Fruit fly (Drosophila melanogaster) whole organism, adult: Measurements from ENCODE around the gene CG5126.

Experiments
- CG11617 ChIP-seq: fragments of 200-800 bp; sonication (Bioruptor generic); optimal IDR thresholded peaks from 2 replicates; lab custom pipeline; 2017; ENCODE audit warnings: mild to moderate bottlenecking, missing biosample characterization, missing genetic modification reagents, missing genetic modification characterization
- CG12768 ChIP-seq: fragments of 200-800 bp; sonication (Bioruptor generic); optimal IDR thresholded peaks from 2 replicates; lab custom pipeline; 2017; ENCODE audit warnings: missing biosample characterization, missing genetic modification characterization, mild to moderate bottlenecking, moderate library complexity, missing genetic modification reagents
- CG14711 ChIP-seq: fragments of 200-800 bp; sonication (Bioruptor generic); optimal IDR thresholded peaks from 2 replicates; lab custom pipeline; 2018; ENCODE audit warnings: missing biosample characterization, mild to moderate bottlenecking, missing genetic modification characterization, moderate library complexity
- CG1620 ChIP-seq: fragments of 200-800 bp; sonication (Bioruptor generic); optimal IDR thresholded peaks from 2 replicates; lab custom pipeline; 2016; ENCODE audit warnings: missing biosample characterization, missing genetic modification characterization
- CG33017 ChIP-seq: fragments of 200-800 bp; sonication (Bioruptor generic); optimal IDR thresholded peaks from 2 replicates; lab custom pipeline; 2018; ENCODE audit warnings: missing biosample characterization, mild to moderate bottlenecking, missing genetic modification characterization, moderate library complexity
- CG7045 ChIP-seq: fragments of 200-800 bp; sonication (Bioruptor generic); optimal IDR thresholded peaks from 2 replicates; lab custom pipeline; 2017; ENCODE audit warnings: missing biosample characterization, mild to moderate bottlenecking, missing genetic modification characterization
- CG7101 ChIP-seq: fragments of 200-800 bp; sonication (Bioruptor generic); optimal IDR thresholded peaks from 2 replicates; lab custom pipeline; 2018; ENCODE audit warnings: missing biosample characterization, mild to moderate bottlenecking, missing genetic modification characterization, moderate library complexity
- Crg-1 ChIP-seq: fragments of 200-800 bp; sonication (Bioruptor generic); optimal IDR thresholded peaks from 2 replicates; lab custom pipeline; 2016; ENCODE audit warnings: missing biosample characterization, missing genetic modification characterization
- Hr96 ChIP-seq: fragments of 200-800 bp; sonication (Bioruptor generic); optimal IDR thresholded peaks from 2 replicates; lab custom pipeline; 2016; ENCODE audit warnings: missing biosample characterization, missing genetic modification characterization
- cnc ChIP-seq, 2 experiments: fragments of >200 bp; optimal IDR thresholded peaks; 2 replicates each; lab custom pipeline; 2017
- ovo ChIP-seq: fragments of 200-800 bp; sonication (Bioruptor generic); optimal IDR thresholded peaks from 2 replicates; lab custom pipeline; 2016; ENCODE audit warnings: missing biosample characterization, missing genetic modification characterization
- pad ChIP-seq: fragments of 200-800 bp; sonication (Bioruptor generic); optimal IDR thresholded peaks from 3 replicates; lab custom pipeline; 2017; ENCODE audit warnings: missing biosample characterization, missing genetic modification characterization, mild to moderate bottlenecking, moderate library complexity, missing genetic modification reagents
- tj ChIP-seq: fragments of 200-800 bp; sonication (Bioruptor generic); optimal IDR thresholded peaks from 3 replicates; lab custom pipeline; 2017; ENCODE audit warnings: missing biosample characterization, mild to moderate bottlenecking, missing genetic modification characterization, moderate library complexity

- TF ChIP-seq CG14711 (tag; lab: Kevin White, UChicago), result no peak
- no peak for TF ChIP-seq cnc (optimal IDR thresholded peaks at IDR 0.05; lab: Kevin White, UChicago)
- TF ChIP-seq CG1620, result no peak
- no peak for TF ChIP-seq pad (GFP tag; lab: Kevin White, UChicago)
- no peak for TF ChIP-seq CG7045
- TF ChIP-seq ovo, result no peak
- no peak for TF ChIP-seq tj
- TF ChIP-seq Crg-1 (GFP tag; lab: Kevin White, UChicago), result no peak
- no peak for TF ChIP-seq CG7101 (tag; lab: Kevin White, UChicago)
- no peak for TF ChIP-seq Hr96
- no peak for TF ChIP-seq CG11617 (GFP tag; lab: Kevin White, UChicago)
- TF ChIP-seq CG33017 (tag; lab: Kevin White, UChicago), result no peak
- no peak for TF ChIP-seq CG12768 (GFP tag; lab: Kevin White, UChicago)
Measured at dm6 chr2L:1207432-1207831, 23.6 kb upstream of the CG5126 start.
